Fruit fly (Drosophila melanogaster) whole organism, embryonic: ENCODE data around the gene cold.

Source experiments
- Asciz ChIP-seq: fragments of 200-800 bp; sonication (Bioruptor generic); optimal IDR thresholded peaks from 2 replicates; lab custom pipeline; 2017; ENCODE audit warnings: missing biosample characterization, mild to moderate bottlenecking, missing genetic modification characterization, missing genetic modification reagents
- CG12659 ChIP-seq: fragments of 200-800 bp; sonication (Bioruptor generic); optimal IDR thresholded peaks from 3 replicates; lab custom pipeline; 2017; ENCODE audit warnings: mild to moderate bottlenecking, missing biosample characterization, missing genetic modification reagents, missing genetic modification characterization
- CG13123 ChIP-seq: fragments of 200-800 bp; sonication (Bioruptor generic); optimal IDR thresholded peaks from 2 replicates; lab custom pipeline; 2016; ENCODE audit warnings: missing biosample characterization, missing genetic modification characterization
- CG1603 ChIP-seq: fragments of 200-800 bp; sonication (Bioruptor generic); optimal IDR thresholded peaks from 2 replicates; lab custom pipeline; 2019; ENCODE audit warnings: missing biosample characterization, mild to moderate bottlenecking, missing genetic modification characterization, moderate library complexity
- CG16813 ChIP-seq: fragments of 200-800 bp; sonication (Bioruptor generic); IDR thresholded peaks from 3 replicates; pipeline ENCODE4 v1.3.6; 2022; ENCODE audit warnings: missing biosample characterization, missing genetic modification characterization; ENCODE audit not compliant: partially characterized antibody
- CG18011 ChIP-seq: fragments of 200-800 bp; sonication (Bioruptor generic); optimal IDR thresholded peaks from 2 replicates; lab custom pipeline; 2017; ENCODE audit warnings: missing biosample characterization, missing genetic modification characterization, mild to moderate bottlenecking, moderate library complexity, missing genotype
- CG2889 ChIP-seq: fragments of 200-800 bp; sonication (Bioruptor generic); IDR thresholded peaks from 3 replicates; pipeline ENCODE4 v1.3.6; 2022; ENCODE audit warnings: missing biosample characterization, missing genetic modification characterization
- CG33213 ChIP-seq: fragments of 200-800 bp; sonication (Bioruptor generic); optimal IDR thresholded peaks from 3 replicates; lab custom pipeline; 2016; ENCODE audit warnings: missing biosample characterization, missing genetic modification characterization
- CG34422 ChIP-seq: fragments of 200-800 bp; sonication (Bioruptor generic); IDR thresholded peaks from 3 replicates; pipeline ENCODE4 v1.3.6; 2022; ENCODE audit warnings: missing biosample characterization, missing genetic modification characterization
- CG4328 ChIP-seq: fragments of 200-800 bp; sonication (Bioruptor generic); optimal IDR thresholded peaks from 3 replicates; lab custom pipeline; 2017; ENCODE audit warnings: missing biosample characterization, missing genetic modification reagents, missing genetic modification characterization
- CG4730 ChIP-seq: fragments of 200-800 bp; sonication (Bioruptor generic); IDR thresholded peaks from 2 replicates; pipeline ENCODE4 v1.3.6; 2022; ENCODE audit warnings: missing biosample characterization, missing genetic modification characterization
- CG5180 ChIP-seq: fragments of 200-800 bp; sonication (Bioruptor generic); optimal IDR thresholded peaks from 3 replicates; lab custom pipeline; 2017; ENCODE audit warnings: missing biosample characterization, missing genetic modification characterization, mild to moderate bottlenecking, moderate library complexity, missing genetic modification reagents
- CG6175 ChIP-seq: fragments of 200-800 bp; sonication (Bioruptor generic); IDR thresholded peaks from 3 replicates; pipeline ENCODE4 v1.3.6; 2022; ENCODE audit warnings: missing biosample characterization, missing genetic modification characterization
- CG6791 ChIP-seq: fragments of 200-800 bp; sonication (Bioruptor generic); IDR thresholded peaks from 3 replicates; pipeline ENCODE4 v1.3.6; 2022; ENCODE audit warnings: missing biosample characterization, missing genetic modification characterization; ENCODE audit not compliant: partially characterized antibody
- CG7745 ChIP-seq: fragments of 200-800 bp; sonication (Bioruptor generic); optimal IDR thresholded peaks from 2 replicates; lab custom pipeline; 2018; ENCODE audit warnings: missing biosample characterization, mild to moderate bottlenecking, missing genetic modification characterization, moderate library complexity
- CG9817 ChIP-seq: fragments of 200-800 bp; sonication (Bioruptor generic); optimal IDR thresholded peaks from 2 replicates; lab custom pipeline; 2018; ENCODE audit warnings: missing biosample characterization, mild to moderate bottlenecking, missing genetic modification characterization, moderate library complexity
- Deaf1 ChIP-seq: fragments of 200-800 bp; optimal IDR thresholded peaks from 3 replicates; lab custom pipeline; 2019; ENCODE audit warnings: missing biosample characterization, mild to moderate bottlenecking, missing genetic modification characterization, moderate library complexity
- Dref ChIP-seq: fragments of 200-800 bp; sonication (Bioruptor generic); IDR thresholded peaks from 2 replicates; pipeline ENCODE4 v1.3.6; 2022; ENCODE audit warnings: missing biosample characterization, missing genetic modification characterization
- Ets65A ChIP-seq: fragments of 200-800 bp; sonication (Bioruptor generic); peaks from one replicate; lab custom pipeline; 2016; ENCODE audit warnings: missing biosample characterization, missing genetic modification characterization
- Fer2 ChIP-seq: fragments of 200-800 bp; sonication (Bioruptor generic); optimal IDR thresholded peaks from 2 replicates; lab custom pipeline; 2018; ENCODE audit warnings: missing biosample characterization, mild to moderate bottlenecking, missing genetic modification characterization, moderate library complexity
- HmgZ ChIP-seq: fragments of 200-800 bp; sonication (Bioruptor generic); optimal IDR thresholded peaks from 2 replicates; lab custom pipeline; 2018; ENCODE audit warnings: missing biosample characterization, mild to moderate bottlenecking, missing genetic modification characterization
- Hr51 ChIP-seq, 2 experiments: fragments of 200-800 bp; sonication (Bioruptor generic); optimal IDR thresholded peaks; 2 replicates in 1 of 2; 3 replicates in 1 of 2; lab custom pipeline; 2016 to 2018; ENCODE audit warnings: missing biosample characterization in 2 of 2, missing genetic modification characterization in 2 of 2, mild to moderate bottlenecking in 1 of 2, moderate library complexity in 1 of 2
- Lim3 ChIP-seq: fragments of 200-800 bp; sonication (Bioruptor generic); IDR thresholded peaks from 2 replicates; pipeline ENCODE4 v1.3.6; 2022; ENCODE audit warnings: missing biosample characterization, missing genetic modification characterization
- Med ChIP-seq: fragments of 200-800 bp; sonication (Bioruptor generic); peaks from one replicate; lab custom pipeline; 2016; ENCODE audit warnings: missing biosample characterization, missing genetic modification characterization, mild to moderate bottlenecking, inconsistent platforms, moderate library complexity
- Meics ChIP-seq: fragments of 200-800 bp; sonication (Bioruptor generic); optimal IDR thresholded peaks from 2 replicates; lab custom pipeline; 2017; ENCODE audit warnings: missing biosample characterization, mild to moderate bottlenecking, missing genetic modification characterization
- Neu2 ChIP-seq: fragments of 200-800 bp; sonication (Bioruptor generic); optimal IDR thresholded peaks from 3 replicates; lab custom pipeline; 2016; ENCODE audit warnings: missing biosample characterization, missing genetic modification characterization, borderline replicate concordance
- Poxn ChIP-seq: fragments of 200-800 bp; sonication (Bioruptor generic); IDR thresholded peaks from 2 replicates; pipeline ENCODE4 v1.3.6; 2022; ENCODE audit warnings: missing biosample characterization, missing genetic modification characterization
- Scr ChIP-seq: fragments of 200-800 bp; sonication (Bioruptor generic); IDR thresholded peaks from 2 replicates; pipeline ENCODE4 v1.3.6; 2022; ENCODE audit warnings: missing biosample characterization, missing genetic modification characterization; ENCODE audit not compliant: partially characterized antibody
- Sox102F ChIP-seq: fragments of 200-800 bp; sonication (Bioruptor generic); optimal IDR thresholded peaks from 2 replicates; lab custom pipeline; 2018; ENCODE audit warnings: missing biosample characterization, mild to moderate bottlenecking, missing genetic modification characterization, moderate library complexity
- al ChIP-seq: fragments of 200-800 bp; sonication (Bioruptor generic); IDR thresholded peaks from 2 replicates; pipeline ENCODE4 v1.3.6; 2022; ENCODE audit warnings: missing biosample characterization, missing genetic modification characterization
- amos ChIP-seq: fragments of 200-800 bp; sonication (Bioruptor generic); IDR thresholded peaks from 2 replicates; pipeline ENCODE4 v1.3.6; 2022; ENCODE audit warnings: missing biosample characterization, missing genetic modification characterization; ENCODE audit not compliant: partially characterized antibody
- crc ChIP-seq: fragments of 200-800 bp; sonication (Bioruptor generic); optimal IDR thresholded peaks from 2 replicates; lab custom pipeline; 2016; ENCODE audit warnings: missing biosample characterization, missing genetic modification characterization
- crp ChIP-seq, 2 experiments: fragments of 200-800 bp; sonication (Bioruptor generic); optimal IDR thresholded peaks; 2 replicates in 1 of 2; 3 replicates in 1 of 2; lab custom pipeline; 2017; ENCODE audit warnings: missing biosample characterization in 2 of 2, missing genetic modification characterization in 2 of 2, mild to moderate bottlenecking in 1 of 2, moderate library complexity in 1 of 2
- eve ChIP-seq, 2 experiments: fragments of >200 bp; optimal IDR thresholded peaks; 2 replicates each; lab custom pipeline; 2017; ENCODE audit warnings: missing biosample characterization in 2 of 2, missing genetic modification characterization in 2 of 2
- ewg ChIP-seq: fragments of 200-800 bp; sonication (Bioruptor generic); optimal IDR thresholded peaks from 3 replicates; lab custom pipeline; 2017; ENCODE audit warnings: mild to moderate bottlenecking, missing biosample characterization, missing genetic modification reagents, missing genetic modification characterization
- gce ChIP-seq: fragments of 200-800 bp; sonication (Bioruptor generic); IDR thresholded peaks from 3 replicates; pipeline ENCODE4 v1.3.6; 2022; ENCODE audit warnings: missing biosample characterization, missing genetic modification characterization
- grn ChIP-seq: fragments of 200-800 bp; sonication (Bioruptor generic); optimal IDR thresholded peaks from 3 replicates; lab custom pipeline; 2017; ENCODE audit warnings: missing biosample characterization, missing genetic modification characterization
- ham ChIP-seq: fragments of 200-800 bp; sonication (Bioruptor generic); IDR thresholded peaks from 2 replicates; pipeline ENCODE4 v1.3.6; 2022; ENCODE audit warnings: missing biosample characterization, missing genetic modification characterization
- hbn ChIP-seq: fragments of 200-800 bp; sonication (Bioruptor generic); IDR thresholded peaks from 2 replicates; pipeline ENCODE4 v1.3.6; 2022; ENCODE audit warnings: missing biosample characterization, missing genetic modification characterization; ENCODE audit not compliant: partially characterized antibody
- maf-S ChIP-seq: fragments of 200-800 bp; sonication (Bioruptor generic); optimal IDR thresholded peaks from 2 replicates; lab custom pipeline; 2016; ENCODE audit warnings: missing biosample characterization, missing genetic modification characterization
- org-1 ChIP-seq: fragments of 200-800 bp; sonication (Bioruptor generic); optimal IDR thresholded peaks from 2 replicates; lab custom pipeline; 2017; ENCODE audit warnings: missing biosample characterization, missing genetic modification characterization
- pfk ChIP-seq: fragments of 200-800 bp; sonication (Bioruptor generic); optimal IDR thresholded peaks from 2 replicates; lab custom pipeline; 2018; ENCODE audit warnings: missing biosample characterization, mild to moderate bottlenecking, missing genetic modification characterization, moderate library complexity
- scrt ChIP-seq: fragments of 200-800 bp; sonication (Bioruptor generic); optimal IDR thresholded peaks from 2 replicates; lab custom pipeline; 2018; ENCODE audit warnings: missing biosample characterization, mild to moderate bottlenecking, missing genetic modification characterization, moderate library complexity
- stc ChIP-seq: fragments of 200-800 bp; sonication (Bioruptor generic); IDR thresholded peaks from 2 replicates; pipeline ENCODE4 v1.3.6; 2022; ENCODE audit warnings: missing biosample characterization, missing genetic modification characterization
- tna ChIP-seq: fragments of 200-800 bp; sonication (Bioruptor generic); IDR thresholded peaks from 2 replicates; pipeline ENCODE4 v1.3.6; 2022; ENCODE audit warnings: missing biosample characterization, missing genetic modification characterization; ENCODE audit not compliant: partially characterized antibody
- toy ChIP-seq: fragments of 200-800 bp; sonication (Bioruptor generic); IDR thresholded peaks from 2 replicates; pipeline ENCODE4 v1.3.6; 2022; ENCODE audit warnings: missing biosample characterization, missing genetic modification characterization
- vfl ChIP-seq: fragments of 200-800 bp; sonication (Bioruptor generic); optimal IDR thresholded peaks from 2 replicates; lab custom pipeline; 2016; ENCODE audit warnings: missing biosample characterization, missing genetic modification characterization
- z ChIP-seq: fragments of 200-800 bp; sonication (Bioruptor generic); IDR thresholded peaks from 3 replicates; pipeline ENCODE4 v1.3.6; 2022; ENCODE audit warnings: missing biosample characterization, missing genetic modification characterization
- zfh2 ChIP-seq: fragments of 200-800 bp; sonication (Bioruptor generic); optimal IDR thresholded peaks from 2 replicates; lab custom pipeline; 2016; ENCODE audit warnings: missing biosample characterization, missing genetic modification characterization

cold gene

DNA sequence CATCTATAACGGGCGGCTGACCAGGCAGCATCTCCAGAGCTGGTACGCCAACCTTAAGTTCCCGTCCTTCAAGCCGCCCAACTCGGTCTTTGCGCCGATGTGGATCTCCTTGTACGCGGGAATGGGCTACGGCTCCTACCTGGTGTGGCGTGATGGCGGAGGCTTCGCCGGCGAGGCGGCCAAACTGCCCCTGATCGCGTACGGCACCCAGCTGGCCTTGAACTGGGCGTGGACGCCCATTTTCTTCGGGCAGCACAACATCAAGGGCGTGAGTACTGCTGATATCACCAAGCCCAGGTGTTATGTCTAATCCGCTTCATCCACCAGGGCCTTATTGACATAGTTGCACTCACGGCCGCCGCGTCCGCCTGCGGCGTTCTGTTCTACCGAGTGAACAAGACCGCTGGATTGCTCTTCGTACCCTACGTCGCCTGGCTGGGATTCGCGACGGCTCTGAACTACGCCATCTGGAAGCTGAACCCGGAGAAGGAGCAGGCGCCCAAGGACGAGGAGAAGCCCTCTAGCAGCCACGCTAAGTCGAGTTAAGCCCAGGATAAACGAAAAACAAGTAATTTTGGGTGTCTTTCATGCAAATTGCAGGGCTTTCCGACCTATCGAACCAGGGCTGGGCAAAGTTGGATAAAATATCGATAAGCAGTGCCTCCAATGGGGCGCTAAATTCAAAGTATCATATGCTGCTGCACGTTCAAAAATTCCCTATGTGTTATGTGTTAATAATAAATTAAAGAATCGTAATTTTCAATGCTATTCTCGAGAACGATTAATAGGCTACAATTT, 14.1 kb upstream of the cold start, which contains the start of gene rempA (continued):
- peak; percentile 80 for TF ChIP-seq Dref (GFP tag; lab: Robert Waterston, UW)
- TF ChIP-seq CG18011 (GFP tag; lab: Kevin White, UChicago): no peak
- TF ChIP-seq Asciz: no peak
- peak; percentile 68; the same call in 2 of the 3 replicates for TF ChIP-seq CG6791 (GFP tag; lab: Robert Waterston, UW)
- TF ChIP-seq CG33213 (GFP tag; lab: Kevin White, UChicago): no peak
- TF ChIP-seq z: no peak
- no peak for TF ChIP-seq CG4730 (GFP tag; lab: Robert Waterston, UW)
- no peak for TF ChIP-seq CG4328 (GFP tag; lab: Kevin White, UChicago)
- TF ChIP-seq zfh2 (GFP tag; lab: Kevin White, UChicago): no peak
- no peak for TF ChIP-seq org-1 (GFP tag; lab: Kevin White, UChicago)
- TF ChIP-seq maf-S (GFP tag; lab: Kevin White, UChicago): no peak
- no peak for TF ChIP-seq Deaf1
- TF ChIP-seq Sox102F (GFP tag; lab: Kevin White, UChicago): no peak
- peak; percentile 20 for TF ChIP-seq CG1603 (tag; lab: Kevin White, UChicago)
- TF ChIP-seq Fer2 (tag; lab: Kevin White, UChicago): no peak
- no peak for TF ChIP-seq stc
- TF ChIP-seq CG9817 (tag; lab: Kevin White, UChicago): no peak
- no peak for TF ChIP-seq CG2889
- no peak for TF ChIP-seq CG5180 (GFP tag; lab: Kevin White, UChicago)
- no peak for TF ChIP-seq Lim3
- 0 out of 3 replicates have a peak, but pooled peaks have one; percentile 33 for TF ChIP-seq CG34422
- TF ChIP-seq crp (GFP tag; optimal IDR thresholded peaks at IDR 0.05; lab: Kevin White, UChicago): no peak
- TF ChIP-seq al: no peak
- no peak for TF ChIP-seq Poxn (GFP tag; lab: Robert Waterston, UW)
- no peak for TF ChIP-seq CG13123
- TF ChIP-seq Ets65A: peak; percentile 54
- no peak for TF ChIP-seq gce (GFP tag; lab: Robert Waterston, UW)
- TF ChIP-seq CG6175: no peak
- TF ChIP-seq ewg (GFP tag; lab: Kevin White, UChicago): no peak
- no peak for TF ChIP-seq Neu2 (GFP tag; lab: Kevin White, UChicago)
- no peak for TF ChIP-seq CG12659 (GFP tag; lab: Kevin White, UChicago)
- no peak for TF ChIP-seq CG7745 (tag; lab: Kevin White, UChicago)
- TF ChIP-seq toy (GFP tag; lab: Robert Waterston, UW): no peak
- peak; percentile 68 for TF ChIP-seq Med
- TF ChIP-seq CG16813 (GFP tag; lab: Robert Waterston, UW): peak; percentile 59; the same call in 2 of the 3 replicates
- no peak for TF ChIP-seq HmgZ (tag; lab: Kevin White, UChicago)
- TF ChIP-seq scrt (GFP tag; lab: Kevin White, UChicago): no peak
- peak; percentile 71 for TF ChIP-seq Scr (GFP tag; lab: Robert Waterston, UW)
- TF ChIP-seq amos (GFP tag; lab: Robert Waterston, UW): peak; percentile 69
- TF ChIP-seq tna: peak; percentile 28; the same call in 1 of the 2 replicates
- no peak for TF ChIP-seq pfk (GFP tag; lab: Kevin White, UChicago)
- TF ChIP-seq crc: no peak
- no peak for TF ChIP-seq grn
- TF ChIP-seq ham (GFP tag; lab: Robert Waterston, UW): no peak
- TF ChIP-seq vfl (GFP tag; lab: Kevin White, UChicago): no peak
- no peak for TF ChIP-seq Hr51 (GFP tag; optimal IDR thresholded peaks at IDR 0.05; lab: Kevin White, UChicago)
- peak; percentile 47 for TF ChIP-seq hbn (GFP tag; lab: Robert Waterston, UW)
- no peak for TF ChIP-seq Meics (GFP tag; lab: Kevin White, UChicago)
- TF ChIP-seq eve (GFP tag; optimal IDR thresholded peaks at IDR 0.05; lab: Kevin White, UChicago): no peak
